Worm (Caenorhabditis elegans) whole organism, young adult: Measurements from ENCODE around the gene ceeh-2.

Experiments used
- C06A6.2 ChIP-seq: fragments of 200-800 bp; sonication (Bioruptor generic); conservative IDR thresholded peaks from 2 replicates; pipeline ENCODE4 v1.3.6; 2022; ENCODE audit warnings: missing genetic modification characterization, missing compliant biosample characterization
- F10E7.11 ChIP-seq: sonication (generic microtip); optimal IDR thresholded peaks from 2 replicates; lab custom pipeline; 2017; ENCODE audit warnings: mild to moderate bottlenecking, missing genetic modification characterization, moderate library complexity, missing compliant biosample characterization
- F22D6.2 ChIP-seq: sonication (generic microtip); optimal IDR thresholded peaks from 2 replicates; lab custom pipeline; 2016; ENCODE audit warnings: mild to moderate bottlenecking, missing genetic modification characterization, missing compliant biosample characterization
- F23B12.7 ChIP-seq: sonication (generic microtip); optimal IDR thresholded peaks from 2 replicates; lab custom pipeline; 2017; ENCODE audit warnings: missing genetic modification characterization, mild to moderate bottlenecking, missing compliant biosample characterization, antibody characterized with exemption, moderate library complexity; ENCODE audit not compliant: insufficient read depth
- F33H1.4 ChIP-seq: fragments of 200-800 bp; sonication (Bioruptor generic); IDR thresholded peaks from 2 replicates; pipeline ENCODE4 v1.3.6; 2022; ENCODE audit warnings: missing genetic modification reagents, missing genetic modification characterization, missing compliant biosample characterization
- F39B2.1 ChIP-seq: fragments of 200-800 bp; sonication (Bioruptor generic); IDR thresholded peaks from 2 replicates; pipeline ENCODE4 v1.3.6; 2022; ENCODE audit warnings: missing genetic modification reagents, missing genetic modification characterization, missing compliant biosample characterization
- F49E8.2 ChIP-seq: sonication (generic microtip); optimal IDR thresholded peaks from 3 replicates; lab custom pipeline; 2017; ENCODE audit warnings: missing genetic modification characterization, mild to moderate bottlenecking, missing compliant biosample characterization, antibody characterized with exemption, moderate library complexity; ENCODE audit not compliant: insufficient read depth
- F57C9.4 ChIP-seq: sonication (generic microtip); optimal IDR thresholded peaks from 2 replicates; lab custom pipeline; 2017; ENCODE audit warnings: mild to moderate bottlenecking, missing genetic modification characterization, missing compliant biosample characterization
- K12H6.12 ChIP-seq: fragments of 200-800 bp; sonication (Bioruptor generic); optimal IDR thresholded peaks from 2 replicates; lab custom pipeline; 2018; ENCODE audit warnings: mild to moderate bottlenecking, missing genetic modification characterization, missing compliant biosample characterization
- Y67H2A.10 ChIP-seq: fragments of 200-800 bp; sonication (Bioruptor generic); conservative IDR thresholded peaks from 2 replicates; pipeline ENCODE4 v1.3.6; 2022; ENCODE audit warnings: missing genetic modification reagents, missing genetic modification characterization, missing compliant biosample characterization
- akir-1 ChIP-seq: fragments of 200-800 bp; sonication (Bioruptor generic); optimal IDR thresholded peaks from 2 replicates; lab custom pipeline; 2018; ENCODE audit warnings: mild to moderate bottlenecking, missing genetic modification characterization, moderate library complexity, missing compliant biosample characterization
- aptf-3 ChIP-seq: fragments of 200-800 bp; sonication (Bioruptor generic); IDR thresholded peaks from 2 replicates; pipeline ENCODE4 v1.3.6; 2022; ENCODE audit warnings: missing genetic modification characterization, missing compliant biosample characterization
- athp-1 ChIP-seq: sonication (generic microtip); optimal IDR thresholded peaks from 2 replicates; lab custom pipeline; 2017; ENCODE audit warnings: mild to moderate bottlenecking, missing genetic modification characterization, missing compliant biosample characterization
- attf-5 ChIP-seq: fragments of 200-800 bp; sonication (Bioruptor generic); optimal IDR thresholded peaks from 2 replicates; lab custom pipeline; 2018; ENCODE audit warnings: mild to moderate bottlenecking, missing genetic modification characterization, missing compliant biosample characterization
- attf-6 ChIP-seq: fragments of 200-800 bp; sonication (Bioruptor generic); IDR thresholded peaks from 2 replicates; pipeline ENCODE4 v1.3.6; 2022; ENCODE audit warnings: missing genetic modification reagents, missing genetic modification characterization, missing compliant biosample characterization
- bed-1 ChIP-seq: fragments of 200-800 bp; sonication (Bioruptor generic); IDR thresholded peaks from 2 replicates; pipeline ENCODE4 v1.3.6; 2022; ENCODE audit warnings: missing genetic modification reagents, missing genetic modification characterization, missing compliant biosample characterization
- bed-2 ChIP-seq: fragments of 200-800 bp; sonication (Bioruptor generic); IDR thresholded peaks from 2 replicates; pipeline ENCODE4 v1.3.6; 2022; ENCODE audit warnings: missing genetic modification reagents, missing genetic modification characterization, missing compliant biosample characterization
- cebp-1 ChIP-seq, 2 experiments: fragments of 200-800 bp in 1 of 2; sonication (Bioruptor generic) in 1 of 2; sonication (generic microtip) in 1 of 2; IDR thresholded peaks in 1 of 2; optimal IDR thresholded peaks in 1 of 2; 2 replicates each; pipeline versions ENCODE4 v1.3.6 to Lab custom; 2017 to 2022; ENCODE audit warnings: missing compliant biosample characterization in 2 of 2, missing genetic modification characterization in 2 of 2, mild to moderate bottlenecking in 1 of 2, missing genetic modification reagents in 1 of 2, moderate library complexity in 1 of 2
- ceh-27 ChIP-seq: fragments of 200-800 bp; sonication (Bioruptor generic); optimal IDR thresholded peaks from 2 replicates; lab custom pipeline; 2018; ENCODE audit warnings: mild to moderate bottlenecking, missing genetic modification characterization, moderate library complexity, missing compliant biosample characterization
- die-1 ChIP-seq: sonication (generic microtip); optimal IDR thresholded peaks from 2 replicates; lab custom pipeline; 2016; ENCODE audit warnings: missing genotype, mild to moderate bottlenecking, missing genetic modification characterization, missing compliant biosample characterization
- dpff-1 ChIP-seq: sonication (generic microtip); optimal IDR thresholded peaks from 2 replicates; lab custom pipeline; 2017; ENCODE audit warnings: mild to moderate bottlenecking, missing genetic modification characterization, missing compliant biosample characterization
- egrh-3 ChIP-seq: fragments of 200-800 bp; sonication (Bioruptor generic); IDR thresholded peaks from 2 replicates; pipeline ENCODE4 v1.3.6; 2022; ENCODE audit warnings: missing genetic modification reagents, missing genetic modification characterization, missing compliant biosample characterization
- hrde-1 ChIP-seq: sonication (generic microtip); optimal IDR thresholded peaks from 2 replicates; lab custom pipeline; 2016; ENCODE audit warnings: missing genetic modification characterization, mild to moderate bottlenecking, missing compliant biosample characterization, moderate library complexity, missing genotype, missing genetic modification reagents, borderline replicate concordance
- lag-1 ChIP-seq: fragments of 200-800 bp; sonication (Bioruptor generic); IDR thresholded peaks from 2 replicates; pipeline ENCODE4 v1.3.6; 2022; ENCODE audit warnings: missing genetic modification reagents, missing genetic modification characterization, missing compliant biosample characterization
- let-526 ChIP-seq: fragments of 200-800 bp; sonication (Bioruptor generic); IDR thresholded peaks from 2 replicates; pipeline ENCODE4 v1.3.6; 2022; ENCODE audit warnings: missing genetic modification reagents, missing genetic modification characterization, missing compliant biosample characterization
- let-607 ChIP-seq, 2 experiments: fragments of 200-800 bp in 1 of 2; sonication (Bioruptor generic) in 1 of 2; sonication (generic microtip) in 1 of 2; optimal IDR thresholded peaks; 2 replicates each; lab custom pipeline; 2016 to 2018; ENCODE audit warnings: mild to moderate bottlenecking in 2 of 2, missing compliant biosample characterization in 2 of 2, missing genetic modification characterization in 2 of 2, moderate library complexity in 2 of 2, missing genotype in 1 of 2
- lin-26 ChIP-seq: fragments of 200-800 bp; sonication (Bioruptor generic); IDR thresholded peaks from 2 replicates; pipeline ENCODE4 v1.3.6; 2022; ENCODE audit warnings: missing genetic modification reagents, missing genetic modification characterization, missing compliant biosample characterization
- lin-54 ChIP-seq: fragments of 200-800 bp; sonication (Bioruptor generic); optimal IDR thresholded peaks from 2 replicates; lab custom pipeline; 2018; ENCODE audit warnings: mild to moderate bottlenecking, missing genetic modification characterization, missing compliant biosample characterization
- lir-1 ChIP-seq: fragments of 200-800 bp; sonication (Bioruptor generic); conservative IDR thresholded peaks from 2 replicates; pipeline ENCODE4 v1.3.6; 2022; ENCODE audit warnings: missing genetic modification reagents, missing genetic modification characterization, missing compliant biosample characterization
- madf-6 ChIP-seq: fragments of 200-800 bp; sonication (Bioruptor generic); IDR thresholded peaks from 2 replicates; pipeline ENCODE4 v1.3.6; 2022; ENCODE audit warnings: missing genetic modification reagents, missing genetic modification characterization, missing compliant biosample characterization
- madf-8 ChIP-seq: fragments of 200-800 bp; sonication (Bioruptor generic); conservative IDR thresholded peaks from 2 replicates; pipeline ENCODE4 v1.3.6; 2022; ENCODE audit warnings: missing genetic modification reagents, missing genetic modification characterization, missing compliant biosample characterization
- mes-4 ChIP-seq: sonication (generic microtip); optimal IDR thresholded peaks from 2 replicates; lab custom pipeline; 2016; ENCODE audit warnings: missing genotype, missing genetic modification characterization, missing compliant biosample characterization
- nhr-179 ChIP-seq: sonication (generic microtip); optimal IDR thresholded peaks from 2 replicates; lab custom pipeline; 2016; ENCODE audit warnings: mild to moderate bottlenecking, missing genetic modification characterization, missing compliant biosample characterization
- nhr-27 ChIP-seq: fragments of 200-800 bp; sonication (Bioruptor generic); optimal IDR thresholded peaks from 2 replicates; lab custom pipeline; 2018; ENCODE audit warnings: mild to moderate bottlenecking, missing genetic modification characterization, moderate library complexity, missing compliant biosample characterization
- pha-4 ChIP-seq: fragments of 150-350 bp; sonication (generic microtip); optimal IDR thresholded peaks from 2 replicates; lab custom pipeline; 2014; ENCODE audit warnings: missing biosample characterization, missing genetic modification reagents, missing genetic modification characterization
- rcor-1 ChIP-seq: fragments of 200-800 bp; sonication (Bioruptor generic); IDR thresholded peaks from 2 replicates; pipeline ENCODE4 v1.3.6; 2022; ENCODE audit warnings: missing genetic modification reagents, missing genetic modification characterization, missing compliant biosample characterization
- rec-8 ChIP-seq, 2 experiments: sonication (generic microtip); optimal IDR thresholded peaks; 2 replicates each; lab custom pipeline; 2016; ENCODE audit warnings: mild to moderate bottlenecking in 2 of 2, missing genetic modification characterization in 2 of 2, missing genetic modification reagents in 2 of 2, missing genotype in 2 of 2, missing biosample characterization in 1 of 2, missing compliant biosample characterization in 1 of 2, moderate library complexity in 1 of 2
- sdz-38 ChIP-seq: sonication (generic microtip); optimal IDR thresholded peaks from 2 replicates; lab custom pipeline; 2016; ENCODE audit warnings: missing genotype, missing genetic modification characterization, missing compliant biosample characterization
- snpc-3.4 ChIP-seq: sonication (generic microtip); optimal IDR thresholded peaks from 2 replicates; lab custom pipeline; 2017; ENCODE audit warnings: missing genetic modification characterization, mild to moderate bottlenecking, missing compliant biosample characterization, antibody characterized with exemption, moderate library complexity, missing genotype, missing genetic modification reagents
- snpc-4 ChIP-seq, 5 experiments: fragments of 150-350 bp in 1 of 5; sonication (generic microtip) in 4 of 5; optimal IDR thresholded peaks; 2 replicates each; lab custom pipeline; 2014 to 2018; ENCODE audit warnings: missing genetic modification characterization in 5 of 5, missing biosample characterization in 3 of 5, antibody characterized with exemption in 2 of 5, mild to moderate bottlenecking in 2 of 5, missing compliant biosample characterization in 2 of 5, missing genotype in 2 of 5, moderate library complexity in 2 of 5, missing genetic modification reagents in 1 of 5
- tbx-9 ChIP-seq: sonication (generic microtip); optimal IDR thresholded peaks from 2 replicates; lab custom pipeline; 2016; ENCODE audit warnings: borderline replicate concordance, missing genetic modification characterization, inconsistent platforms, missing compliant biosample characterization
- unc-62 ChIP-seq: fragments of 150-350 bp; optimal IDR thresholded peaks from 2 replicates; lab custom pipeline; 2014; ENCODE audit warnings: missing biosample characterization, missing genetic modification reagents, missing genetic modification characterization
- xnd-1 ChIP-seq: sonication (generic microtip); optimal IDR thresholded peaks from 2 replicates; lab custom pipeline; 2016; ENCODE audit warnings: missing genotype, missing genetic modification reagents, missing genetic modification characterization, missing compliant biosample characterization
- zfh-2 ChIP-seq: fragments of 200-800 bp; sonication (Bioruptor generic); conservative IDR thresholded peaks from 2 replicates; pipeline ENCODE4 v1.3.6; 2022; ENCODE audit warnings: missing genetic modification reagents, missing genetic modification characterization, missing compliant biosample characterization
- zim-3 ChIP-seq: sonication (generic microtip); optimal IDR thresholded peaks from 2 replicates; lab custom pipeline; 2017; ENCODE audit warnings: mild to moderate bottlenecking, missing genetic modification characterization, moderate library complexity, missing compliant biosample characterization
- ztf-26 ChIP-seq: sonication (generic microtip); optimal IDR thresholded peaks from 2 replicates; lab custom pipeline; 2017; ENCODE audit warnings: missing genetic modification characterization, missing compliant biosample characterization

ceeh-2 gene

ce11 chrV:10352928-10353427 is 4.7 kb downstream of the ceeh-2 start, which contains the start of gene nol-56 (continued):
- no peak for TF ChIP-seq bed-1 (GFP tag; lab: Robert Waterston, UW)
- peak; percentile 14; the same call in 1 of the 2 replicates for TF ChIP-seq bed-2 (GFP tag; lab: Robert Waterston, UW)
- peak; percentile 2 for TF ChIP-seq athp-1 (tag; lab: Kevin White, UChicago)
- TF ChIP-seq unc-62, result no peak
- TF ChIP-seq sdz-38 (tag; lab: Kevin White, UChicago), result no peak
- no peak for TF ChIP-seq F22D6.2
- no peak for TF ChIP-seq cebp-1 (GFP tag; IDR thresholded peaks at IDR 0.05; lab: Robert Waterston, UW)
- peak; percentile 53 for TF ChIP-seq cebp-1 (tag; optimal IDR thresholded peaks at IDR 0.05; lab: Kevin White, UChicago)
- TF ChIP-seq snpc-4 (GFP tag; optimal IDR thresholded peaks at IDR 0.05; lab: Kevin White, UChicago), result peak; percentile 17
- peak in 3 of 4 experiments; percentile 41 to 50 (median 48) for TF ChIP-seq snpc-4 (tag; optimal IDR thresholded peaks at IDR 0.05; lab: Kevin White, UChicago)
- TF ChIP-seq dpff-1 (tag; lab: Kevin White, UChicago), result no peak
- TF ChIP-seq madf-6 (GFP tag; lab: Robert Waterston, UW), result peak; percentile 51; the same call in 1 of the 2 replicates
- peak; percentile 24 for TF ChIP-seq K12H6.12 (tag; lab: Kevin White, UChicago)
- peak; percentile 13 for TF ChIP-seq hrde-1 (tag; lab: Kevin White, UChicago)
- no peak for TF ChIP-seq snpc-3.4 (tag; lab: Kevin White, UChicago)
- TF ChIP-seq tbx-9, result no peak
- no peak for TF ChIP-seq madf-8 (GFP tag; lab: Robert Waterston, UW)
- no peak for TF ChIP-seq F57C9.4 (tag; lab: Kevin White, UChicago)
- no peak for TF ChIP-seq zim-3 (tag; lab: Kevin White, UChicago)
- TF ChIP-seq ceh-27 (GFP tag; lab: Kevin White, UChicago), result peak; percentile 65
- TF ChIP-seq F39B2.1, result no peak
- no peak for TF ChIP-seq mes-4 (tag; lab: Kevin White, UChicago)
- TF ChIP-seq lin-54 (GFP tag; lab: Kevin White, UChicago), result peak; percentile 72
- no peak for TF ChIP-seq ztf-26
- TF ChIP-seq nhr-179 (tag; lab: Kevin White, UChicago), result no peak
- peak; percentile 95 for TF ChIP-seq F33H1.4 (GFP tag; lab: Robert Waterston, UW)
- no peak for TF ChIP-seq attf-6 (GFP tag; lab: Robert Waterston, UW)
- TF ChIP-seq pha-4 (tag; lab: Kevin White, UChicago), result no peak
- no peak for TF ChIP-seq akir-1 (GFP tag; lab: Kevin White, UChicago)
- TF ChIP-seq lir-1 (GFP tag; lab: Robert Waterston, UW), result peak; percentile 33; the same call in 1 of the 2 replicates
- TF ChIP-seq die-1 (tag; lab: Kevin White, UChicago), result no peak
- 0 out of 2 replicates have a peak, but pooled peaks have one; percentile 25 for TF ChIP-seq let-526 (GFP tag; lab: Robert Waterston, UW)
- TF ChIP-seq C06A6.2 (GFP tag; lab: Robert Waterston, UW), result no peak
- TF ChIP-seq rec-8 (tag; optimal IDR thresholded peaks at IDR 0.05; lab: Kevin White, UChicago), result no peak
- TF ChIP-seq let-607 (tag; optimal IDR thresholded peaks at IDR 0.05; lab: Kevin White, UChicago), result peak in 1 of 2 experiments; percentile 60
- no peak for TF ChIP-seq egrh-3 (GFP tag; lab: Robert Waterston, UW)
- no peak for TF ChIP-seq F10E7.11 (tag; lab: Kevin White, UChicago)
- TF ChIP-seq aptf-3 (GFP tag; lab: Robert Waterston, UW), result no peak
- TF ChIP-seq rcor-1 (GFP tag; lab: Robert Waterston, UW), result 0 out of 2 replicates have a peak, but pooled peaks have one; percentile 15
- TF ChIP-seq nhr-27, result no peak
- TF ChIP-seq xnd-1 (tag; lab: Kevin White, UChicago), result no peak
- TF ChIP-seq F23B12.7 (tag; lab: Kevin White, UChicago), result no peak
- no peak for TF ChIP-seq lin-26 (GFP tag; lab: Robert Waterston, UW)
- no peak for TF ChIP-seq F49E8.2 (tag; lab: Kevin White, UChicago)
- TF ChIP-seq attf-5 (GFP tag; lab: Kevin White, UChicago), result peak; percentile 63
- no peak for TF ChIP-seq lag-1
- TF ChIP-seq Y67H2A.10 (GFP tag; lab: Robert Waterston, UW), result no peak
- TF ChIP-seq zfh-2, result no peak
